Fruit fly (Drosophila melanogaster): ENCODE measurements around the gene Sox21b.

The Sox21b gene

dm6 chr3L:14157919-14158541 lies 26.9 kb upstream of the Sox21b start:
- TF ChIP-seq psq (optimal IDR thresholded peaks at IDR 0.05) (no peak), usp (GFP tag; optimal IDR thresholded peaks at IDR 0.05) (no peak), CG8478 (optimal IDR thresholded peaks at IDR 0.05) (no peak), EcR (GFP tag; optimal IDR thresholded peaks at IDR 0.05) (no peak), pan (optimal IDR thresholded peaks at IDR 0.05) (no peak), Dll (optimal IDR thresholded peaks at IDR 0.05) (no peak)

dm6 chr3L:14154940-14155339 lies 23.8 kb upstream of the Sox21b start:
- TF ChIP-seq usp (GFP tag; optimal IDR thresholded peaks at IDR 0.05), result no peak
- TF ChIP-seq CG8478 (optimal IDR thresholded peaks at IDR 0.05), result no peak
- TF ChIP-seq pan (optimal IDR thresholded peaks at IDR 0.05), result no peak
- no peak for TF ChIP-seq EcR (GFP tag; optimal IDR thresholded peaks at IDR 0.05)
- no peak for TF ChIP-seq Dll (optimal IDR thresholded peaks at IDR 0.05)
- TF ChIP-seq psq (optimal IDR thresholded peaks at IDR 0.05), result no peak

dm6 chr3L:14153644-14154043 lies 22.5 kb upstream of the Sox21b start:
- TF ChIP-seq CG8478 (optimal IDR thresholded peaks at IDR 0.05), result no peak
- no peak for TF ChIP-seq Dll (optimal IDR thresholded peaks at IDR 0.05)
- no peak for TF ChIP-seq usp (GFP tag; optimal IDR thresholded peaks at IDR 0.05)
- no peak for TF ChIP-seq EcR (GFP tag; optimal IDR thresholded peaks at IDR 0.05)
- no peak for TF ChIP-seq psq (optimal IDR thresholded peaks at IDR 0.05)
- no peak for TF ChIP-seq pan (optimal IDR thresholded peaks at IDR 0.05)

- TF ChIP-seq CG8478 (optimal IDR thresholded peaks at IDR 0.05) (no peak), EcR (GFP tag; optimal IDR thresholded peaks at IDR 0.05) (no peak), Dll (optimal IDR thresholded peaks at IDR 0.05) (no peak), pan (optimal IDR thresholded peaks at IDR 0.05) (no peak), psq (optimal IDR thresholded peaks at IDR 0.05) (no peak), usp (GFP tag; optimal IDR thresholded peaks at IDR 0.05) (no peak)
These were observed 21.5 kb upstream of the Sox21b start for dm6 chr3L:14152608-14153007.

- TF ChIP-seq usp (GFP tag; optimal IDR thresholded peaks at IDR 0.05) (no peak), EcR (GFP tag; optimal IDR thresholded peaks at IDR 0.05) (no peak), Dll (optimal IDR thresholded peaks at IDR 0.05) (no peak), pan (optimal IDR thresholded peaks at IDR 0.05) (no peak), psq (optimal IDR thresholded peaks at IDR 0.05) (no peak), CG8478 (optimal IDR thresholded peaks at IDR 0.05) (no peak)
These were observed 20.3 kb upstream of the Sox21b start for dm6 chr3L:14151447-14151846.

- no peak for TF ChIP-seq pan (optimal IDR thresholded peaks at IDR 0.05)
- no peak for TF ChIP-seq EcR (GFP tag; optimal IDR thresholded peaks at IDR 0.05)
- TF ChIP-seq usp (GFP tag; optimal IDR thresholded peaks at IDR 0.05), result no peak
These were observed 19.0 kb upstream of the Sox21b start for dm6 chr3L:14150141-14150556.

- no peak for TF ChIP-seq EcR (GFP tag; optimal IDR thresholded peaks at IDR 0.05)
- no peak for TF ChIP-seq CG8478 (optimal IDR thresholded peaks at IDR 0.05)
- TF ChIP-seq Dll (optimal IDR thresholded peaks at IDR 0.05), result no peak
- no peak for TF ChIP-seq usp (GFP tag; optimal IDR thresholded peaks at IDR 0.05)
- TF ChIP-seq pan (optimal IDR thresholded peaks at IDR 0.05), result no peak
- no peak for TF ChIP-seq psq (optimal IDR thresholded peaks at IDR 0.05)
These were observed 15.3 kb upstream of the Sox21b start for dm6 chr3L:14146386-14146785.

dm6 chr3L:14145666-14146314 lies 14.7 kb upstream of the Sox21b start:
- TF ChIP-seq psq (optimal IDR thresholded peaks at IDR 0.05) (no peak), CG8478 (optimal IDR thresholded peaks at IDR 0.05) (no peak), EcR (GFP tag; optimal IDR thresholded peaks at IDR 0.05) (no peak), usp (GFP tag; optimal IDR thresholded peaks at IDR 0.05) (no peak), pan (optimal IDR thresholded peaks at IDR 0.05) (no peak), Dll (optimal IDR thresholded peaks at IDR 0.05) (no peak)

dm6 chr3L:14135496-14135895 lies 4.4 kb upstream of the Sox21b start:
- TF ChIP-seq pan (optimal IDR thresholded peaks at IDR 0.05), result no peak
- no peak for TF ChIP-seq CG8478 (optimal IDR thresholded peaks at IDR 0.05)
- no peak for TF ChIP-seq EcR (GFP tag; optimal IDR thresholded peaks at IDR 0.05)
- TF ChIP-seq psq (optimal IDR thresholded peaks at IDR 0.05), result no peak
- TF ChIP-seq Dll (optimal IDR thresholded peaks at IDR 0.05), result no peak
- no peak for TF ChIP-seq usp (GFP tag; optimal IDR thresholded peaks at IDR 0.05)

dm6 chr3L:14132848-14133392 lies 1.8 kb upstream of the Sox21b start:
- TF ChIP-seq EcR (GFP tag; optimal IDR thresholded peaks at IDR 0.05) (no peak), pan (optimal IDR thresholded peaks at IDR 0.05) (no peak), CG8478 (optimal IDR thresholded peaks at IDR 0.05) (no peak), psq (optimal IDR thresholded peaks at IDR 0.05) (no peak), usp (GFP tag; optimal IDR thresholded peaks at IDR 0.05) (no peak), Dll (optimal IDR thresholded peaks at IDR 0.05) (no peak)

dm6 chr3L:14125616-14126015 lies 5.5 kb downstream of the Sox21b start:
- TF ChIP-seq usp (GFP tag; optimal IDR thresholded peaks at IDR 0.05) (no peak), psq (optimal IDR thresholded peaks at IDR 0.05) (no peak), CG8478 (optimal IDR thresholded peaks at IDR 0.05) (no peak), EcR (GFP tag; optimal IDR thresholded peaks at IDR 0.05) (no peak), pan (optimal IDR thresholded peaks at IDR 0.05) (no peak), Dll (optimal IDR thresholded peaks at IDR 0.05) (no peak)

- TF ChIP-seq Dll (optimal IDR thresholded peaks at IDR 0.05) (no peak), CG8478 (optimal IDR thresholded peaks at IDR 0.05) (no peak), pan (optimal IDR thresholded peaks at IDR 0.05) (no peak), usp (GFP tag; optimal IDR thresholded peaks at IDR 0.05) (no peak), psq (optimal IDR thresholded peaks at IDR 0.05) (no peak), EcR (GFP tag; optimal IDR thresholded peaks at IDR 0.05) (no peak)
These were observed 9.1 kb downstream of the Sox21b start for dm6 chr3L:14122048-14122447.

Measured in whole organism.